Worm (Caenorhabditis elegans): ENCODE measurements around the gene chts-1.

Gene chts-1

DNA sequence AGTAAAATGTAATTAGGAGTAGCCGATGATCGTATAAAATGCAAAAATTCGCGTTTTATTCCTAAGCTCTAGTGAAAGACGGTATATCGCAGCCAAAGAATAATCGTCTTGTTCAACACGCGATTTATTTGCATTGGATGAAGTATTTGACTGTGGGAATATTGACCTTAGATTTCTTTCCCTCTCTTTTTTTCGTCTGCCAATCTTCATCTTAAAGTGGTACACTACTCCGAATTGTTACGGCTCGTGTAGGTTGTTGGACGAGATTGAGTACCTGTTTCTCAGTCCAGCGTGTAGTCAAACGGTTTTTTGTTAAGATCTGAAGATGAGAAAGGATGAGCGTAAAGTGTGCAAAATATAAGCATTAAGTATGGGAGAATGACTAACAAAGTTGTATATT lies 12.9 kb downstream of the chts-1 start, which contains the start of gene lgc-11:
Gene lgc-11, minus strand, starts transcription at position 101 of the 400 bp plus-strand sequence.
- TF ChIP-seq dmd-4 (tag; optimal IDR thresholded peaks at IDR 0.05) (no peak), lin-39 (tag; optimal IDR thresholded peaks at IDR 0.05) (no peak), elt-1 (tag; optimal IDR thresholded peaks at IDR 0.05) (no peak), R02D3.7 (tag; optimal IDR thresholded peaks at IDR 0.05) (no peak), nhr-11 (tag; optimal IDR thresholded peaks at IDR 0.05) (no peak), ztf-1 (GFP tag; conservative IDR thresholded peaks at IDR 0.05) (no peak), alr-1 (tag; optimal IDR thresholded peaks at IDR 0.05) (no peak), unc-62 (GFP tag; optimal IDR thresholded peaks at IDR 0.05) (no peak), ceh-82 (tag; optimal IDR thresholded peaks at IDR 0.05) (no peak), mbf-1 (tag; optimal IDR thresholded peaks at IDR 0.05) (no peak), sem-4 (tag; optimal IDR thresholded peaks at IDR 0.05) (no peak), nhr-10 (tag; optimal IDR thresholded peaks at IDR 0.05) (no peak), skn-1 (tag; optimal IDR thresholded peaks at IDR 0.05) (no peak), unc-55 (GFP tag; optimal IDR thresholded peaks at IDR 0.05) (no peak), egl-27 (tag; optimal IDR thresholded peaks at IDR 0.05) (no peak), snpc-4 (tag; optimal IDR thresholded peaks at IDR 0.05) (no peak), mdl-1 (tag; optimal IDR thresholded peaks at IDR 0.05) (no peak), fos-1 (tag; optimal IDR thresholded peaks at IDR 0.05) (no peak), ama-1 (optimal IDR thresholded peaks at IDR 0.05) (no peak)

DNA sequence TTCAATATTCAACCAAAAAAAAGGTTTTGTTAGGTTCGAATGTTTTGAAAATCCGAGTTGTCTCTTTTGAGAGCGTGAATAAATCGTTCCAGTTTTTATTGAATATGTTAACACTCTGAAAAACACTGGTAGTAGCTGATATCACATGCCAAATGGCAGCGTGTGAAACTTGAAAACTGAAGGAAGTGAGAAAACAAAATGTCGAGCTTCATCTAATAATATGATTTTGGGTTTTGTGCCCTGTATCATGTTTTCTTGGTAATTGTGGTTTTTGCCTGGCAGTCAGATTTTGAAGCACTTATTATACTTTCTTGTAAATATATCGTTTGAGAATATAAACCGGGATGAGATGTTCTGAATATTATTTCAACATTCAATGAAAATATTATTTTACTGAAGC lies 16.7 kb downstream of the chts-1 start, which contains the start of gene F48E3.6:
Gene F48E3.6, minus strand, starts transcription at position 101 of the 400 bp plus-strand sequence.
- no peak for TF ChIP-seq ceh-16 (tag; optimal IDR thresholded peaks at IDR 0.05)
- TF ChIP-seq elt-3 (tag; optimal IDR thresholded peaks at IDR 0.05): no peak
- no peak for TF ChIP-seq nhr-21 (tag; optimal IDR thresholded peaks at IDR 0.05)
- no peak for TF ChIP-seq nhr-25 (tag; optimal IDR thresholded peaks at IDR 0.05)
- no peak for TF ChIP-seq unc-39 (tag; optimal IDR thresholded peaks at IDR 0.05)
- TF ChIP-seq ZK546.5 (tag; optimal IDR thresholded peaks at IDR 0.05): no peak
- no peak for TF ChIP-seq lin-39 (tag; optimal IDR thresholded peaks at IDR 0.05)
- TF ChIP-seq ztf-11 (tag; optimal IDR thresholded peaks at IDR 0.05): no peak
- no peak for TF ChIP-seq aly-2 (tag; optimal IDR thresholded peaks at IDR 0.05)
- TF ChIP-seq blmp-1 (tag; optimal IDR thresholded peaks at IDR 0.05; ENCODE audit: insufficient read depth): no peak
- no peak for TF ChIP-seq fos-1 (tag; optimal IDR thresholded peaks at IDR 0.05)
- TF ChIP-seq elt-1 (tag; optimal IDR thresholded peaks at IDR 0.05): no peak
- no peak for TF ChIP-seq nhr-23 (tag; optimal IDR thresholded peaks at IDR 0.05)
- no peak for TF ChIP-seq sem-4 (tag; optimal IDR thresholded peaks at IDR 0.05)
- no peak for TF ChIP-seq gmeb-1 (tag; optimal IDR thresholded peaks at IDR 0.05)

DNA sequence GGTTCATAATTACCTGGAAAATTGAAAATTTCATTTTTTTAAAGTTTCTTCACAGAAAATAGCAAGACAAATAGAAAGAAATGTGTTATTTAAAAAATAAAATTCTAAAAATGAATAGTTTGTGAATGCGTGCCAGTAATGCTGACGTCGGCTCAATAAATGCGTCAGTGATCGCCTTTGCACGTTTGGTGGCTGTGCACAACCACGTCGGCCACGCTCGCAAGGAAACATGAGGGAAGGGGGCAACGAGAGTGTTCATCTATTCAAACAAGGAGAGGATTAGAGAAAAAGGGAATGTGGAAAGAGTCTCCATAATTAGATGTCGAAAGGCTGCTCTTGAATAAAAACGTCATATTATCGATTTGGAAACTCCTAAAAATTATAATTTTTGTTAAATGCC lies 18.5 kb downstream of the chts-1 start, which contains the start of gene uggt-1:
Gene uggt-1, minus strand, starts transcription at position 13 of the 400 bp plus-strand sequence.
- TF ChIP-seq fos-1 (tag; optimal IDR thresholded peaks at IDR 0.05): peak; percentile 94
- TF ChIP-seq nhr-237 (tag; optimal IDR thresholded peaks at IDR 0.05): no peak
- no peak for TF ChIP-seq ztf-1 (GFP tag; conservative IDR thresholded peaks at IDR 0.05)
- TF ChIP-seq aly-2 (tag; optimal IDR thresholded peaks at IDR 0.05): no peak
- TF ChIP-seq Y55F3AM.14 (GFP tag; optimal IDR thresholded peaks at IDR 0.05): peak; percentile 82
- no peak for TF ChIP-seq lin-39 (tag; optimal IDR thresholded peaks at IDR 0.05)
- peak; percentile 97 for TF ChIP-seq lin-11 (tag; optimal IDR thresholded peaks at IDR 0.05)
- TF ChIP-seq C34F6.9 (tag; optimal IDR thresholded peaks at IDR 0.05): peak; percentile 90
- TF ChIP-seq lin-13 (GFP tag; optimal IDR thresholded peaks at IDR 0.05): peak; percentile 91
- TF ChIP-seq nhr-23 (tag; optimal IDR thresholded peaks at IDR 0.05): no peak
- TF ChIP-seq unc-62 (GFP tag; optimal IDR thresholded peaks at IDR 0.05): peak; percentile 52
- TF ChIP-seq unc-55 (GFP tag; optimal IDR thresholded peaks at IDR 0.05): peak; percentile 90
- peak; percentile 94 for TF ChIP-seq F13H6.1 (tag; optimal IDR thresholded peaks at IDR 0.05)
- TF ChIP-seq mdl-1 (tag; optimal IDR thresholded peaks at IDR 0.05): peak; percentile 57 to 83
- no peak for TF ChIP-seq peb-1 (tag; optimal IDR thresholded peaks at IDR 0.05)
- peak; percentile 88 for TF ChIP-seq ztf-4 (tag; optimal IDR thresholded peaks at IDR 0.05)
- TF ChIP-seq sem-4 (tag; optimal IDR thresholded peaks at IDR 0.05): peak; percentile 93
- TF ChIP-seq ztf-11 (tag; optimal IDR thresholded peaks at IDR 0.05): no peak
- peak; percentile 69 for TF ChIP-seq skn-1 (tag; optimal IDR thresholded peaks at IDR 0.05)
- peak; percentile 82 for TF ChIP-seq nhr-6 (tag; optimal IDR thresholded peaks at IDR 0.05)
- TF ChIP-seq ceh-16 (tag; optimal IDR thresholded peaks at IDR 0.05): peak; percentile 27
- TF ChIP-seq ceh-82 (tag; optimal IDR thresholded peaks at IDR 0.05): peak; percentile 57
- TF ChIP-seq sma-9 (GFP tag; optimal IDR thresholded peaks at IDR 0.05): peak; percentile 93
- TF ChIP-seq sma-9 (tag; optimal IDR thresholded peaks at IDR 0.05): no peak
- peak; percentile 99 for TF ChIP-seq crh-2 (tag; optimal IDR thresholded peaks at IDR 0.05)
- peak; percentile 82 for TF ChIP-seq nhr-25 (tag; optimal IDR thresholded peaks at IDR 0.05)
- TF ChIP-seq nhr-77 (tag; optimal IDR thresholded peaks at IDR 0.05): peak; percentile 46
- TF ChIP-seq mbf-1 (tag; optimal IDR thresholded peaks at IDR 0.05): no peak
- TF ChIP-seq lsy-2 (tag; optimal IDR thresholded peaks at IDR 0.05): peak; percentile 80 to 94
- peak; percentile 81 for TF ChIP-seq nhr-21 (tag; optimal IDR thresholded peaks at IDR 0.05)
- TF ChIP-seq nhr-129 (tag; optimal IDR thresholded peaks at IDR 0.05): peak; percentile 88
- peak; percentile 79 for TF ChIP-seq mab-5 (tag; optimal IDR thresholded peaks at IDR 0.05)
- peak; percentile 44 for TF ChIP-seq alr-1 (tag; optimal IDR thresholded peaks at IDR 0.05)
- peak; percentile 86 for TF ChIP-seq egl-27 (tag; optimal IDR thresholded peaks at IDR 0.05)
- peak; percentile 93 for TF ChIP-seq zag-1 (tag; optimal IDR thresholded peaks at IDR 0.05)
- TF ChIP-seq snpc-4 (tag; optimal IDR thresholded peaks at IDR 0.05): peak; percentile 55
- peak; percentile 88 for TF ChIP-seq sma-3 (GFP tag; optimal IDR thresholded peaks at IDR 0.05)
